Fruit fly (Drosophila melanogaster): Measurements from ENCODE around the gene CG34174.
A peak's percentile ranks its signal among the peaks of the same experiment; 100 is the strongest.

CG34174 gene

dm6 chr2L:2221649-2222150 lies 7.6 kb downstream of the CG34174 start (continued):
- TF ChIP-seq sr (GFP tag; IDR thresholded peaks at IDR 0.05) (peak; percentile 92), Nf-YA (GFP tag; IDR thresholded peaks at IDR 0.05) (peak; percentile 96), Eip74EF (GFP tag; optimal IDR thresholded peaks at IDR 0.05) (peak in 1 of 2 experiments; percentile 92), zf30C (GFP tag; optimal IDR thresholded peaks at IDR 0.05) (peak; percentile 85), CG15073 (GFP tag; optimal IDR thresholded peaks at IDR 0.05) (peak; percentile 76), CG6765 (GFP tag; optimal IDR thresholded peaks at IDR 0.05) (peak; percentile 93), shn (GFP tag; optimal IDR thresholded peaks at IDR 0.05) (peak; percentile 94), abd-A (tag; optimal IDR thresholded peaks at IDR 0.05) (peak; percentile 48), Sox102F (GFP tag; optimal IDR thresholded peaks at IDR 0.05) (peak; percentile 97), nerfin-1 (tag; optimal IDR thresholded peaks at IDR 0.05) (peak; percentile 88), CG12299 (tag; optimal IDR thresholded peaks at IDR 0.05) (peak; percentile 93), CG2678 (tag; optimal IDR thresholded peaks at IDR 0.05) (peak; percentile 98), tna (GFP tag; IDR thresholded peaks at IDR 0.05; ENCODE audit: partially characterized antibody) (no peak), Gsc (GFP tag; IDR thresholded peaks at IDR 0.05) (peak; percentile 81; the same call in 1 of the 2 replicates), Usf (GFP tag; optimal IDR thresholded peaks at IDR 0.05) (peak; percentile 86), CG17361 (GFP tag; IDR thresholded peaks at IDR 0.05) (peak; percentile 95), ind (GFP tag; optimal IDR thresholded peaks at IDR 0.05) (peak; percentile 94), CG9932 (GFP tag; IDR thresholded peaks at IDR 0.05) (peak; percentile 99), rib (GFP tag; IDR thresholded peaks at IDR 0.05) (peak; percentile 99), unpg (GFP tag; optimal IDR thresholded peaks at IDR 0.05) (peak; percentile 95), Spps (tag; optimal IDR thresholded peaks at IDR 0.05) (peak; percentile 85), CG12744 (GFP tag; optimal IDR thresholded peaks at IDR 0.05) (peak; percentile 93), eve (GFP tag; optimal IDR thresholded peaks at IDR 0.05) (peak in 1 of 2 experiments; percentile 4), jumu (GFP tag; optimal IDR thresholded peaks at IDR 0.05) (peak; percentile 95), fu2 (GFP tag; optimal IDR thresholded peaks at IDR 0.05) (peak; percentile 95), CG1792 (GFP tag; optimal IDR thresholded peaks at IDR 0.05) (peak; percentile 91), CG10431 (GFP tag; optimal IDR thresholded peaks at IDR 0.05) (peak; percentile 72), ERR (GFP tag; optimal IDR thresholded peaks at IDR 0.05) (peak; percentile 87), tap (tag; optimal IDR thresholded peaks at IDR 0.05) (peak; percentile 96), CG14667 (GFP tag; IDR thresholded peaks at IDR 0.05) (peak; percentile 96), yki (optimal IDR thresholded peaks at IDR 0.05) (no peak), hbn (GFP tag; IDR thresholded peaks at IDR 0.05; ENCODE audit: partially characterized antibody) (no peak), PHDP (tag; optimal IDR thresholded peaks at IDR 0.05) (peak; percentile 98), CG10959 (GFP tag; IDR thresholded peaks at IDR 0.05) (peak; percentile 95), Med (GFP tag) (peak; percentile 99), Hmr (GFP tag; optimal IDR thresholded peaks at IDR 0.05) (peak; percentile 99), CG8944 (GFP tag; optimal IDR thresholded peaks at IDR 0.05) (peak; percentile 94), disco-r (GFP tag; optimal IDR thresholded peaks at IDR 0.05) (peak; percentile 96), inv (GFP tag; IDR thresholded peaks at IDR 0.05; ENCODE audit: partially characterized antibody) (no peak), NC2β (GFP tag; optimal IDR thresholded peaks at IDR 0.05) (peak; percentile 96), wdn (GFP tag; IDR thresholded peaks at IDR 0.05) (peak; percentile 96), CG15269 (tag; optimal IDR thresholded peaks at IDR 0.05) (peak; percentile 99), onecut (GFP tag; IDR thresholded peaks at IDR 0.05) (peak; percentile 92), Drgx (GFP tag; IDR thresholded peaks at IDR 0.05) (peak; percentile 99), CG7928 (GFP tag; optimal IDR thresholded peaks at IDR 0.05) (peak; percentile 75), stc (GFP tag; IDR thresholded peaks at IDR 0.05) (peak; percentile 96), Ravus (GFP tag; IDR thresholded peaks at IDR 0.05) (peak; percentile 95), NFAT (GFP tag; IDR thresholded peaks at IDR 0.05) (peak; percentile 98), Ptx1 (GFP tag; IDR thresholded peaks at IDR 0.05) (peak; percentile 99), so (GFP tag; IDR thresholded peaks at IDR 0.05) (peak; percentile 98), chm (GFP tag; IDR thresholded peaks at IDR 0.05) (peak; percentile 98)

Data from whole organism, embryonic.